Worm (Caenorhabditis elegans) whole organism, L4 larva: ENCODE results near the gene F55C10.5.

Experiments used
- Y5F2A.4 ChIP-seq: fragments of 200-800 bp; sonication (Bioruptor generic); optimal IDR thresholded peaks from 2 replicates; lab custom pipeline; 2018; ENCODE audit warnings: mild to moderate bottlenecking, missing genetic modification characterization, missing compliant biosample characterization
- ceh-20 ChIP-seq: fragments of 200-800 bp; sonication (Bioruptor generic); IDR thresholded peaks from 2 replicates; pipeline ENCODE4 v1.3.6; 2022; ENCODE audit warnings: missing genetic modification reagents, missing genetic modification characterization, missing compliant biosample characterization
- ceh-44 ChIP-seq: fragments of 200-800 bp; sonication (Bioruptor generic); IDR thresholded peaks from 2 replicates; pipeline ENCODE4 v1.3.6; 2022; ENCODE audit warnings: missing genetic modification reagents, missing genetic modification characterization, missing compliant biosample characterization
- daf-12 ChIP-seq: fragments of 150-350 bp; optimal IDR thresholded peaks from 2 replicates; lab custom pipeline; 2014; ENCODE audit warnings: missing biosample characterization, missing genetic modification reagents, missing genetic modification characterization
- egl-27 ChIP-seq: sonication (generic microtip); optimal IDR thresholded peaks from 3 replicates; lab custom pipeline; 2017; ENCODE audit warnings: missing biosample characterization, missing genetic modification reagents, missing genetic modification characterization
- fkh-10 ChIP-seq: fragments of 150-350 bp; optimal IDR thresholded peaks from 2 replicates; lab custom pipeline; 2014; ENCODE audit warnings: missing biosample characterization, missing genetic modification reagents, missing genetic modification characterization
- gei-8 ChIP-seq: fragments of 200-800 bp; sonication (Bioruptor generic); optimal IDR thresholded peaks from 2 replicates; lab custom pipeline; 2018; ENCODE audit warnings: mild to moderate bottlenecking, missing genetic modification characterization, missing compliant biosample characterization
- hif-1 ChIP-seq, 2 experiments: sonication (generic microtip); optimal IDR thresholded peaks; 2 replicates each; lab custom pipeline; 2016 to 2017; ENCODE audit warnings: missing compliant biosample characterization in 2 of 2, missing genetic modification characterization in 2 of 2, missing genetic modification reagents in 2 of 2, missing genotype in 2 of 2, mild to moderate bottlenecking in 1 of 2
- hlh-11 ChIP-seq: fragments of 200-800 bp; sonication (Bioruptor generic); optimal IDR thresholded peaks from 2 replicates; lab custom pipeline; 2018; ENCODE audit warnings: mild to moderate bottlenecking, missing genetic modification characterization, missing compliant biosample characterization
- lir-3 ChIP-seq: sonication (generic microtip); optimal IDR thresholded peaks from 2 replicates; lab custom pipeline; 2016; ENCODE audit warnings: mild to moderate bottlenecking, missing genetic modification characterization, missing compliant biosample characterization
- mdt-29 ChIP-seq: fragments of 200-800 bp; sonication (Bioruptor generic); IDR thresholded peaks from 2 replicates; pipeline ENCODE4 v1.3.6; 2022; ENCODE audit warnings: missing genetic modification reagents, missing genetic modification characterization, missing compliant biosample characterization
- mes-2 ChIP-seq: sonication (generic microtip); optimal IDR thresholded peaks from 2 replicates; lab custom pipeline; 2016; ENCODE audit warnings: missing genotype, mild to moderate bottlenecking, missing genetic modification characterization, missing compliant biosample characterization; ENCODE audit not compliant: poor library complexity, severe bottlenecking
- nhr-111 ChIP-seq: fragments of 200-800 bp; sonication (Bioruptor generic); optimal IDR thresholded peaks from 2 replicates; lab custom pipeline; 2018; ENCODE audit warnings: mild to moderate bottlenecking, missing genetic modification characterization, missing compliant biosample characterization
- nhr-41 ChIP-seq: fragments of 200-800 bp; sonication (Bioruptor generic); IDR thresholded peaks from 2 replicates; pipeline ENCODE4 v1.3.6; 2022; ENCODE audit warnings: missing genetic modification reagents, missing genetic modification characterization, missing compliant biosample characterization
- set-16 ChIP-seq: fragments of 200-800 bp; sonication (Bioruptor generic); IDR thresholded peaks from 2 replicates; pipeline ENCODE4 v1.3.6; 2022; ENCODE audit warnings: missing genetic modification reagents, missing genetic modification characterization, missing compliant biosample characterization
- snpc-1.2 ChIP-seq: fragments of 200-800 bp; sonication (Bioruptor generic); IDR thresholded peaks from 2 replicates; pipeline ENCODE4 v1.3.6; 2022; ENCODE audit warnings: missing genetic modification reagents, missing genetic modification characterization, missing compliant biosample characterization
- spr-1 ChIP-seq: sonication (generic microtip); optimal IDR thresholded peaks from 2 replicates; lab custom pipeline; 2016; ENCODE audit warnings: mild to moderate bottlenecking, missing genetic modification characterization, missing compliant biosample characterization
- spr-3 ChIP-seq: fragments of 200-800 bp; sonication (Bioruptor generic); optimal IDR thresholded peaks from 2 replicates; lab custom pipeline; 2018; ENCODE audit warnings: mild to moderate bottlenecking, missing genetic modification characterization, missing compliant biosample characterization
- tra-1 ChIP-seq: fragments of 200-800 bp; sonication (Bioruptor generic); IDR thresholded peaks from 2 replicates; pipeline ENCODE4 v1.3.6; 2022; ENCODE audit warnings: missing genetic modification reagents, missing genetic modification characterization, missing compliant biosample characterization
- unc-62 ChIP-seq, 3 experiments: fragments of 150-350 bp in 1 of 3; sonication (generic microtip); optimal IDR thresholded peaks in 2 of 3; peaks in 1 of 3; 1 replicate in 1 of 3; 2 replicates in 2 of 3; lab custom pipeline; 2014 to 2017; ENCODE audit warnings: missing biosample characterization in 3 of 3, missing genetic modification characterization in 3 of 3, missing genetic modification reagents in 3 of 3, missing genotype in 1 of 3
- vab-7 ChIP-seq: fragments of 200-800 bp; sonication (Bioruptor generic); IDR thresholded peaks from 2 replicates; pipeline ENCODE4 v1.3.6; 2022; ENCODE audit warnings: missing genetic modification reagents, missing genetic modification characterization, missing compliant biosample characterization
- zfp-2 ChIP-seq: sonication (generic microtip); optimal IDR thresholded peaks from 2 replicates; lab custom pipeline; 2016; ENCODE audit warnings: mild to moderate bottlenecking, missing genetic modification characterization, missing compliant biosample characterization
- zfp-3 ChIP-seq: fragments of 200-800 bp; sonication (Bioruptor generic); conservative IDR thresholded peaks from 2 replicates; pipeline ENCODE4 v1.3.6; 2022; ENCODE audit warnings: missing genetic modification reagents, missing genetic modification characterization, missing compliant biosample characterization
- zip-2 ChIP-seq: fragments of 150-350 bp; optimal IDR thresholded peaks from 2 replicates; lab custom pipeline; 2014; ENCODE audit warnings: missing biosample characterization, missing genetic modification characterization

F55C10.5 gene

ce11 chrV:11375150-11375792 is 7.6 kb upstream of the F55C10.5 start, which contains the start of gene cnb-1 (continued):
- peak in 1 of 2 experiments; percentile 91 for TF ChIP-seq unc-62 (GFP tag; optimal IDR thresholded peaks at IDR 0.05 in 1 of 2; lab: Kevin White, UChicago)
- TF ChIP-seq unc-62 (tag; optimal IDR thresholded peaks at IDR 0.05; lab: Kevin White, UChicago) = no peak
- TF ChIP-seq zfp-3 (GFP tag; lab: Robert Waterston, UW) = no peak

DNA sequence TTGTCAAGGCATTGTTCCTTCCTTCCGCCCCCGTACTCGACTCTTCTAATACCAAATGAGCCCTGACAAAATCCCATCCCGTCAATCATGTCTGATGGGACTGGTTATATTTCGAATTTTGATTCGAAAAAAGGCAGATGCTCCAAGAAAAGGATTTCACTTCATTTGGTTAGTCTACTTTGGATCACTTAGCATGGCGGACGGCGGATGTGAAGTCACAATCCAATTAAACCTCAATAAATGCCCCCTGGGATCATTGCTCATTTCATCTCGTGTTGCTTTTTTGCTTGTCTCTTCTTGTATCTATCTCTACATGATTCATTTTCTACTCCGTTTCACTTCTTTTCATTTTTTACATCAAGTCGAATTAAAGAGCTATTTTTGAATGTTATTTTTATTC is 3.6 kb upstream of the F55C10.5 start:
- TF ChIP-seq ceh-20 (GFP tag; lab: Robert Waterston, UW) (peak; percentile 32; the same call in 1 of the 2 replicates), Y5F2A.4 (no peak)

- TF ChIP-seq unc-62 (GFP tag; optimal IDR thresholded peaks at IDR 0.05 in 1 of 2; lab: Kevin White, UChicago) (peak in 1 of 2 experiments; percentile 68), unc-62 (tag; optimal IDR thresholded peaks at IDR 0.05; lab: Kevin White, UChicago) (no peak), fkh-10 (GFP tag; lab: Kevin White, UChicago) (peak; percentile 38), snpc-1.2 (GFP tag; lab: Robert Waterston, UW) (no peak)
Measured at ce11 chrV:11380571-11380970, 2.3 kb upstream of the F55C10.5 start.

ce11 chrV:11385060-11385459 is 2.2 kb downstream of the F55C10.5 start, which contains the start of gene col-154:
Gene col-154 (plus strand): TSS chrV:11385360.
- TF ChIP-seq mdt-29 (GFP tag; lab: Robert Waterston, UW) = no peak
- no peak for TF ChIP-seq gei-8 (GFP tag; lab: Kevin White, UChicago)
- no peak for TF ChIP-seq snpc-1.2 (GFP tag; lab: Robert Waterston, UW)
- no peak for TF ChIP-seq tra-1 (GFP tag; lab: Robert Waterston, UW)
- TF ChIP-seq zip-2 (tag; lab: Kevin White, UChicago) = no peak
- no peak for TF ChIP-seq fkh-10 (GFP tag; lab: Kevin White, UChicago)
- TF ChIP-seq hif-1 (tag; optimal IDR thresholded peaks at IDR 0.05; lab: Kevin White, UChicago) = no peak

DNA sequence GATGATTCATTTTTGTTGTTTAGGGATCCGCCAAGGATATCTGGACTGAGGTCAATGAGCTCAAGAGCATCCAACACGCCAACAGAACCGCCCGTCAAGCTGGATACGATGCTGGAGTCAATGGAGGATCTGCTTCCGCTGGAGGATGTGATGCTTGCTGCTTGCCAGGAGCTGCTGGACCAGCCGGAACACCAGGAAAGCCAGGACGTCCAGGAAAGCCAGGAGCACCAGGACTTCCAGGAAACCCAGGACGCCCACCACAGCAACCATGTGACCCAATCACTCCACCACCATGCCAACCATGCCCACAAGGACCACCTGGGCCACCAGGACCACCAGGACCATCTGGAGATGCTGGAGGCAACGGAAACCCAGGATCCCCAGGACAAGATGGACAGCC is 2.7 kb downstream of the F55C10.5 start:
- TF ChIP-seq set-16 (GFP tag; lab: Robert Waterston, UW) = peak; percentile 79

- TF ChIP-seq mes-2 (tag; lab: Kevin White, UChicago) (no peak), lir-3 (no peak), spr-1 (tag; lab: Kevin White, UChicago) (no peak)
Measured at ce11 chrV:11386428-11386827, 3.5 kb downstream of the F55C10.5 start, which contains the start of gene F55C10.4. Gene F55C10.4 (plus strand): TSS chrV:11386728.

DNA sequence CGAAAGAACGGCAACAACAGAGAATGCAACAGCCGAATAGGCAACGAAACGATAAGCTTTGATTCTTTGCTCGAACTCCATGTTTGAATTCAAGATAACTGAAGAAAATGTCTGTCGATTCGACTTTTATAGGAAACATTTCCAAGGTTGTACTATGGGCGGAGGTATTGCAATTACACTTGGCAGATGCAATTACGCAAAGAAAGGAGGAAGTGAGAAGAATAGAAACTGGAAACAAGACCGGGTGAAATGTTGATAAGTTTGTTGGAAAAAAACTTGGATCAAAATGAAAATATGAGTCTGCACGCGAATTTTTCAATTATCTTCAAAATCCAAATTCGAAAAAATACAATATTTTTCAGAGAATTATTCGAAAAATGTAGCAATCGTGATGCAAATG is 6.9 kb downstream of the F55C10.5 start, which contains the start of gene col-155:
Gene col-155 (minus strand): TSS at position 101 of the 400 bp plus-strand sequence.
- TF ChIP-seq ceh-44 (GFP tag; lab: Robert Waterston, UW) (no peak), egl-27 (tag; lab: Kevin White, UChicago) (no peak), spr-3 (no peak), nhr-111 (GFP tag; lab: Kevin White, UChicago) (no peak), daf-12 (tag; lab: Kevin White, UChicago) (no peak), zfp-2 (no peak), nhr-41 (GFP tag; lab: Robert Waterston, UW) (no peak), tra-1 (GFP tag; lab: Robert Waterston, UW) (no peak), hlh-11 (tag; lab: Kevin White, UChicago) (no peak), vab-7 (GFP tag; lab: Robert Waterston, UW) (no peak)
